Worm (Caenorhabditis elegans) whole organism, L1 larva: ENCODE data around the gene D1044.4.

ENCODE experiments used
- C04F5.9 ChIP-seq: sonication (generic microtip); optimal IDR thresholded peaks from 2 replicates; lab custom pipeline; 2016; ENCODE audit warnings: missing genetic modification characterization, missing compliant biosample characterization
- F16B12.6 ChIP-seq: fragments of 150-350 bp; optimal IDR thresholded peaks from 2 replicates; lab custom pipeline; 2014; ENCODE audit warnings: missing biosample characterization, missing genetic modification characterization
- ama-1 ChIP-seq: fragments of 150-350 bp; optimal IDR thresholded peaks from 2 replicates; lab custom pipeline; 2014
- blmp-1 ChIP-seq: fragments of 150-350 bp; optimal IDR thresholded peaks from 2 replicates; lab custom pipeline; 2014; ENCODE audit warnings: missing biosample characterization, missing genetic modification characterization
- ceh-82 ChIP-seq, 3 experiments: fragments of 150-350 bp in 1 of 3; sonication (generic microtip) in 2 of 3; optimal IDR thresholded peaks; 2 replicates each; lab custom pipeline; 2014 to 2017; ENCODE audit warnings: missing biosample characterization in 3 of 3, missing genetic modification characterization in 3 of 3
- dpl-1 ChIP-seq, 3 experiments: fragments of 150-350 bp in 2 of 3; sonication (generic microtip) in 1 of 3; optimal IDR thresholded peaks; 2 replicates each; lab custom pipeline; 2014 to 2017; ENCODE audit warnings: missing biosample characterization in 3 of 3, missing genetic modification characterization in 3 of 3, missing genetic modification reagents in 3 of 3
- efl-1 ChIP-seq, 4 experiments: fragments of 150-350 bp; optimal IDR thresholded peaks in 3 of 4; peaks in 1 of 4; 1 replicate in 1 of 4; 2 replicates in 3 of 4; lab custom pipeline; 2014; ENCODE audit warnings: missing biosample characterization in 2 of 4, missing genetic modification characterization in 2 of 4, missing genetic modification reagents in 2 of 4
- elt-2 ChIP-seq: sonication (generic microtip); optimal IDR thresholded peaks from 2 replicates; lab custom pipeline; 2016; ENCODE audit warnings: missing genetic modification characterization, mild to moderate bottlenecking, inconsistent platforms, missing compliant biosample characterization, missing genetic modification reagents
- fkh-4 ChIP-seq: sonication (generic microtip); optimal IDR thresholded peaks from 2 replicates; lab custom pipeline; 2016; ENCODE audit warnings: missing compliant biosample characterization, missing genetic modification characterization, borderline replicate concordance
- grh-1 ChIP-seq: fragments of 200-800 bp; sonication (Bioruptor generic); IDR thresholded peaks from 2 replicates; pipeline ENCODE4 v1.3.6; 2022; ENCODE audit warnings: missing genetic modification reagents, missing genetic modification characterization, missing compliant biosample characterization
- hpl-2 ChIP-seq: fragments of 150-350 bp; optimal IDR thresholded peaks from 2 replicates; lab custom pipeline; 2014; ENCODE audit warnings: missing biosample characterization, missing genetic modification reagents, missing genetic modification characterization
- lin-13 ChIP-seq: fragments of 150-350 bp; optimal IDR thresholded peaks from 2 replicates; lab custom pipeline; 2014; ENCODE audit warnings: missing biosample characterization, missing genetic modification reagents, missing genetic modification characterization
- lin-35 ChIP-seq, 2 experiments: fragments of 150-350 bp; optimal IDR thresholded peaks; 2 replicates each; lab custom pipeline; 2014; ENCODE audit warnings: missing biosample characterization in 2 of 2, missing genetic modification characterization in 2 of 2, missing genetic modification reagents in 2 of 2
- lin-39 ChIP-seq: fragments of 150-350 bp; optimal IDR thresholded peaks from 2 replicates; lab custom pipeline; 2014; ENCODE audit warnings: missing biosample characterization, missing genetic modification reagents, missing genetic modification characterization
- lir-3 ChIP-seq: sonication (generic microtip); optimal IDR thresholded peaks from 2 replicates; lab custom pipeline; 2016; ENCODE audit warnings: mild to moderate bottlenecking, missing genetic modification characterization, moderate library complexity, missing compliant biosample characterization; ENCODE audit not compliant: poor library complexity
- lsy-2 ChIP-seq, 2 experiments: fragments of 150-350 bp; optimal IDR thresholded peaks; 2 replicates each; lab custom pipeline; 2014; ENCODE audit warnings: missing biosample characterization in 2 of 2, missing genetic modification characterization in 2 of 2
- mab-9 ChIP-seq: fragments of 200-800 bp; sonication (Bioruptor generic); IDR thresholded peaks from 2 replicates; pipeline ENCODE4 v1.3.6; 2022; ENCODE audit warnings: missing genetic modification reagents, missing genetic modification characterization, missing compliant biosample characterization
- mep-1 ChIP-seq: fragments of 150-350 bp; optimal IDR thresholded peaks from 2 replicates; lab custom pipeline; 2014; ENCODE audit warnings: missing biosample characterization, missing genetic modification characterization
- nhr-19 ChIP-seq: fragments of 200-800 bp; sonication (Bioruptor generic); conservative IDR thresholded peaks from 2 replicates; pipeline ENCODE4 v1.3.6; 2022; ENCODE audit warnings: missing genetic modification characterization, missing compliant biosample characterization
- nhr-20 ChIP-seq: sonication (generic microtip); optimal IDR thresholded peaks from 2 replicates; lab custom pipeline; 2016; ENCODE audit warnings: mild to moderate bottlenecking, missing genetic modification characterization, missing compliant biosample characterization
- nhr-28 ChIP-seq: fragments of 150-350 bp; optimal IDR thresholded peaks from 2 replicates; lab custom pipeline; 2014; ENCODE audit warnings: missing biosample characterization, missing genetic modification characterization
- nhr-47 ChIP-seq: sonication (generic microtip); optimal IDR thresholded peaks from 2 replicates; lab custom pipeline; 2016; ENCODE audit warnings: mild to moderate bottlenecking, missing genetic modification characterization, moderate library complexity, missing compliant biosample characterization
- nhr-71 ChIP-seq: sonication (generic microtip); optimal IDR thresholded peaks from 2 replicates; lab custom pipeline; 2016; ENCODE audit warnings: mild to moderate bottlenecking, missing genetic modification characterization, moderate library complexity, missing compliant biosample characterization
- nhr-77 ChIP-seq: fragments of 150-350 bp; optimal IDR thresholded peaks from 2 replicates; lab custom pipeline; 2014; ENCODE audit warnings: missing biosample characterization, missing genetic modification characterization
- nhr-84 ChIP-seq: sonication (generic microtip); optimal IDR thresholded peaks from 2 replicates; lab custom pipeline; 2017; ENCODE audit warnings: missing biosample characterization, missing genetic modification characterization
- nhr-90 ChIP-seq: sonication (generic microtip); optimal IDR thresholded peaks from 2 replicates; lab custom pipeline; 2016; ENCODE audit warnings: mild to moderate bottlenecking, missing genetic modification characterization, missing compliant biosample characterization; ENCODE audit not compliant: poor library complexity
- snpc-4 ChIP-seq: fragments of 150-350 bp; optimal IDR thresholded peaks from 2 replicates; lab custom pipeline; 2014; ENCODE audit warnings: missing biosample characterization, missing genetic modification characterization
- snu-23 ChIP-seq: sonication (generic microtip); optimal IDR thresholded peaks from 2 replicates; lab custom pipeline; 2016; ENCODE audit warnings: missing genetic modification characterization, missing compliant biosample characterization
- sptf-1 ChIP-seq: fragments of 150-350 bp; optimal IDR thresholded peaks from 2 replicates; lab custom pipeline; 2014; ENCODE audit warnings: missing biosample characterization, missing genetic modification characterization
- swsn-7 ChIP-seq: sonication (generic microtip); optimal IDR thresholded peaks from 2 replicates; lab custom pipeline; 2016; ENCODE audit warnings: missing genetic modification characterization, missing compliant biosample characterization
- tbx-2 ChIP-seq: sonication (generic microtip); optimal IDR thresholded peaks from 2 replicates; lab custom pipeline; 2016; ENCODE audit warnings: missing genetic modification characterization, missing compliant biosample characterization
- unc-130 ChIP-seq: fragments of 150-350 bp; optimal IDR thresholded peaks from 2 replicates; lab custom pipeline; 2017; ENCODE audit warnings: missing biosample characterization, missing genetic modification characterization, inconsistent platforms
- xbp-1 ChIP-seq: sonication (generic microtip); optimal IDR thresholded peaks from 2 replicates; lab custom pipeline; 2016; ENCODE audit warnings: missing genetic modification characterization, missing compliant biosample characterization
- ztf-11 ChIP-seq, 2 experiments: sonication (generic microtip); optimal IDR thresholded peaks; 2 replicates each; lab custom pipeline; 2016 to 2017; ENCODE audit warnings: missing genetic modification characterization in 2 of 2, missing biosample characterization in 1 of 2, missing compliant biosample characterization in 1 of 2
- ztf-4 ChIP-seq: fragments of 150-350 bp; optimal IDR thresholded peaks from 2 replicates; lab custom pipeline; 2014; ENCODE audit warnings: missing biosample characterization, missing genetic modification characterization

The D1044.4 gene

DNA sequence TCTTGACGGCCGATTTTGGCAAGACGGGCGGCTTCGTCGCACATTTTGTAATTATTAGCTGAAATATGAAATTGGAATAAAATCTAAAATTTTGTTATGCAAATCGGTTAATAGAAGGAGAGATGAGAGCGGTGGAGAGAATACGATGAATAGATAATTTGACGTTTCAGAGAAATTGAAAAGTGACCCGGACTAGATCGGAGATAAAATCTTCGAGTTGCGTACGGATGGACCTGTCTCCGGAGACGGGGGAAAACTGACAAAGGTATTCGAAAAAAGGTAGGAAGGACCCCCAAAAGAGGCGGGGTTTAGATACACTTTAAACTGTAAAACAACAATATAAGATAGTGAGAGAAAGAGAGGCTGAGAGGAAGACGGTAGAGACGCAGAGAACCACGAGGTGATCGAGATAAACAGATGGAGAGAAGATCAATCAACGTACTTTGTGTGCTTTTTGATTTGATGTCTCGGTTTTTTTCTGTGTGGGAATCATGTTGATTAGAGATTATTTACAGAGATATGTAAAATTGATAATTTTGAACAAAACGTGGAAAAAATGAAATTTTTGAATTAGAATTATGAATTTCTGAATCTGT lies 30.3 kb upstream of the D1044.4 start, which contains the start of gene F09F7.6 (continued):
- TF ChIP-seq snu-23 (GFP tag; lab: Kevin White, UChicago) (peak; percentile 93), nhr-19 (GFP tag; lab: Robert Waterston, UW) (peak; percentile 98), lin-39 (tag; lab: Kevin White, UChicago) (peak; percentile 25), nhr-77 (tag; lab: Kevin White, UChicago) (no peak), snpc-4 (tag; lab: Kevin White, UChicago) (no peak), sptf-1 (tag; lab: Kevin White, UChicago) (no peak), hpl-2 (no peak), F16B12.6 (tag; lab: Kevin White, UChicago) (no peak), mep-1 (tag; lab: Kevin White, UChicago) (peak; percentile 18), ama-1 (lab: Kevin White, UChicago) (peak; percentile 47), grh-1 (GFP tag; lab: Robert Waterston, UW) (peak; percentile 53; the same call in 1 of the 2 replicates), C04F5.9 (tag; lab: Kevin White, UChicago) (peak; percentile 26), lin-13 (GFP tag; lab: Kevin White, UChicago) (peak; percentile 4), nhr-90 (tag; lab: Kevin White, UChicago) (peak; percentile 81), nhr-28 (tag; lab: Kevin White, UChicago) (no peak), efl-1 (optimal IDR thresholded peaks at IDR 0.05; lab: Kevin White, UChicago) (peak; percentile 37 to 52), efl-1 (GFP tag; optimal IDR thresholded peaks at IDR 0.05 in 1 of 2; lab: Kevin White, UChicago) (peak in 1 of 2 experiments; percentile 96), nhr-47 (tag; lab: Kevin White, UChicago) (peak; percentile 62), fkh-4 (tag; lab: Kevin White, UChicago) (no peak), swsn-7 (peak; percentile 46), lsy-2 (tag; optimal IDR thresholded peaks at IDR 0.05; lab: Kevin White, UChicago) (peak; percentile 57 to 63), nhr-84 (tag; lab: Kevin White, UChicago) (no peak), lin-35 (GFP tag; optimal IDR thresholded peaks at IDR 0.05; lab: Kevin White, UChicago) (peak; percentile 41 to 81), nhr-71 (tag; lab: Kevin White, UChicago) (peak; percentile 95), unc-130 (peak; percentile 89), dpl-1 (GFP tag; optimal IDR thresholded peaks at IDR 0.05; lab: Kevin White, UChicago) (peak in 2 of 3 experiments; percentile 21 to 42), lir-3 (tag; lab: Kevin White, UChicago) (peak; percentile 72)

ce11 chrIII:5550844-5551243 lies 29.0 kb upstream of the D1044.4 start:
- TF ChIP-seq nhr-19 (GFP tag; lab: Robert Waterston, UW) (peak; percentile 45), xbp-1 (tag; lab: Kevin White, UChicago) (peak; percentile 28), snu-23 (GFP tag; lab: Kevin White, UChicago) (peak; percentile 16), efl-1 (optimal IDR thresholded peaks at IDR 0.05; lab: Kevin White, UChicago) (no peak), efl-1 (GFP tag; optimal IDR thresholded peaks at IDR 0.05 in 1 of 2; lab: Kevin White, UChicago) (peak in 1 of 2 experiments; percentile 64), ceh-82 (tag; optimal IDR thresholded peaks at IDR 0.05; lab: Kevin White, UChicago) (no peak), lir-3 (tag; lab: Kevin White, UChicago) (peak; percentile 43), tbx-2 (tag; lab: Kevin White, UChicago) (peak; percentile 40), sptf-1 (tag; lab: Kevin White, UChicago) (no peak), lin-35 (GFP tag; optimal IDR thresholded peaks at IDR 0.05; lab: Kevin White, UChicago) (peak in 1 of 2 experiments; percentile 22), mab-9 (no peak), ztf-11 (tag; optimal IDR thresholded peaks at IDR 0.05; lab: Kevin White, UChicago) (no peak), blmp-1 (tag; lab: Kevin White, UChicago) (no peak), nhr-71 (tag; lab: Kevin White, UChicago) (peak; percentile 71), nhr-47 (tag; lab: Kevin White, UChicago) (peak; percentile 51), ztf-4 (tag; lab: Kevin White, UChicago) (peak; percentile 20), nhr-20 (tag; lab: Kevin White, UChicago) (peak; percentile 89), elt-2 (tag; lab: Kevin White, UChicago) (peak; percentile 36), nhr-90 (tag; lab: Kevin White, UChicago) (peak; percentile 71), ama-1 (lab: Kevin White, UChicago) (peak; percentile 92), swsn-7 (peak; percentile 5)
